Fruit fly (Drosophila melanogaster) whole organism: ENCODE measurements around the gene CG13850.

ENCODE experiments used
- Dll ChIP-seq: fragments of >200 bp; optimal IDR thresholded peaks from 2 replicates; lab custom pipeline; 2017
- EcR ChIP-seq, 2 experiments: fragments of >200 bp; optimal IDR thresholded peaks; 2 replicates each; lab custom pipeline; 2017; ENCODE audit warnings: missing biosample characterization in 2 of 2, missing genetic modification characterization in 2 of 2, missing genetic modification reagents in 2 of 2
- pan ChIP-seq: fragments of >200 bp; optimal IDR thresholded peaks from 2 replicates; lab custom pipeline; 2017
- psq ChIP-seq: fragments of >200 bp; optimal IDR thresholded peaks from 2 replicates; lab custom pipeline; 2017
- usp ChIP-seq: fragments of >200 bp; optimal IDR thresholded peaks from 2 replicates; lab custom pipeline; 2017; ENCODE audit warnings: missing biosample characterization, missing genetic modification characterization, mixed read lengths

DNA sequence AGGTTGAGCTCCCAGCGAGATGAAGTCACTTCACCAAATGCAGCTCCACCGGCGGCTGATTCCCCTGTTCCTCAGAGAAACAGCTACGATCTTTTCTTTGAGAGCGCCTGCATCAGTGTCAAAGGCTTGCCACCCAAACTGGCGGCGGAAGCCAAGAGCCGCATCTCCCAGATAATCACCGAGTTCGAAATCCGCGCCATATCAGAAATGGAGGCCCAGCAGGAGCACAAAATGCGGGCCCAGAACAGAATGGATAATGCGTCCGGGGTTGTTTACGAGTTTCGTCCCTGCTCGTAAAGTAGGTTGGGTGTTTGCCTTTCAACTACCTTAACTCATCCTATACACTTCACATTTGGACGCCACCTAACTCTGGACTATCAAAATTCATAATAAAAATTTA, 29.0 kb downstream of the CG13850 start, which contains the start of gene Gpdh3:
- TF ChIP-seq usp, result no peak
- no peak for TF ChIP-seq Dll (lab: Kevin White, UChicago)
- no peak for TF ChIP-seq psq (lab: Kevin White, UChicago)
- TF ChIP-seq EcR (GFP tag; optimal IDR thresholded peaks at IDR 0.05; lab: Kevin White, UChicago), result no peak
- no peak for TF ChIP-seq pan
